Fruit fly (Drosophila melanogaster) whole organism, prepupa: ENCODE data around the gene Usp8.
A peak's percentile ranks its signal among the peaks of the same experiment; 100 is the strongest.

Source experiments
- Blimp-1 ChIP-seq: fragments of 200-800 bp; sonication (Bioruptor generic); optimal IDR thresholded peaks from 3 replicates; lab custom pipeline; 2017; ENCODE audit warnings: missing biosample characterization, missing genetic modification characterization, mild to moderate bottlenecking, moderate library complexity, missing genetic modification reagents
- CG10631 ChIP-seq: fragments of 200-800 bp; sonication (Bioruptor generic); optimal IDR thresholded peaks from 2 replicates; lab custom pipeline; 2016; ENCODE audit warnings: missing biosample characterization, missing genetic modification characterization
- CG11294 ChIP-seq: fragments of 200-800 bp; sonication (Bioruptor generic); IDR thresholded peaks from 2 replicates; pipeline ENCODE4 v1.3.6; 2022; ENCODE audit warnings: missing biosample characterization, missing genetic modification characterization
- CG11762 ChIP-seq: fragments of 200-800 bp; sonication (Bioruptor generic); optimal IDR thresholded peaks from 3 replicates; lab custom pipeline; 2016; ENCODE audit warnings: missing biosample characterization, missing genetic modification characterization; ENCODE audit not compliant: insufficient read depth
- CG11902 ChIP-seq: fragments of 200-800 bp; sonication (Bioruptor generic); optimal IDR thresholded peaks from 3 replicates; lab custom pipeline; 2016; ENCODE audit warnings: missing biosample characterization, missing genetic modification characterization
- CG15336 ChIP-seq: fragments of 200-800 bp; sonication (Bioruptor generic); IDR thresholded peaks from 2 replicates; pipeline ENCODE4 v1.3.6; 2022; ENCODE audit warnings: missing biosample characterization, missing genetic modification characterization
- CG16779 ChIP-seq: fragments of 200-800 bp; sonication (Bioruptor generic); optimal IDR thresholded peaks from 3 replicates; lab custom pipeline; 2017; ENCODE audit warnings: missing biosample characterization, mild to moderate bottlenecking, missing genetic modification characterization
- CG3032 ChIP-seq: fragments of 200-800 bp; optimal IDR thresholded peaks from 2 replicates; lab custom pipeline; 2019; ENCODE audit warnings: missing biosample characterization, mild to moderate bottlenecking, missing genetic modification characterization, moderate library complexity
- CG31627 ChIP-seq: fragments of 200-800 bp; sonication (Bioruptor generic); optimal IDR thresholded peaks from 3 replicates; lab custom pipeline; 2016; ENCODE audit warnings: missing biosample characterization, missing genetic modification characterization
- CG32006 ChIP-seq: fragments of 200-800 bp; sonication (Bioruptor generic); optimal IDR thresholded peaks from 3 replicates; lab custom pipeline; 2017; ENCODE audit warnings: missing biosample characterization, mild to moderate bottlenecking, missing genetic modification characterization
- CG34406 ChIP-seq: fragments of 200-800 bp; sonication (Bioruptor generic); optimal IDR thresholded peaks from 3 replicates; lab custom pipeline; 2016; ENCODE audit warnings: missing biosample characterization, missing genetic modification characterization
- CG3919 ChIP-seq: fragments of 200-800 bp; sonication (Bioruptor generic); optimal IDR thresholded peaks from 3 replicates; lab custom pipeline; 2016; ENCODE audit warnings: missing biosample characterization, missing genetic modification characterization
- CG4318 ChIP-seq: fragments of 200-800 bp; sonication (Bioruptor generic); optimal IDR thresholded peaks from 3 replicates; lab custom pipeline; 2017; ENCODE audit warnings: missing biosample characterization, mild to moderate bottlenecking, missing genetic modification characterization
- CG6792 ChIP-seq: fragments of 200-800 bp; sonication (Bioruptor generic); optimal IDR thresholded peaks from 3 replicates; lab custom pipeline; 2016; ENCODE audit warnings: missing biosample characterization, missing genetic modification characterization
- CG6854 ChIP-seq: fragments of 200-800 bp; sonication (Bioruptor generic); optimal IDR thresholded peaks from 2 replicates; lab custom pipeline; 2017; ENCODE audit warnings: missing biosample characterization, mild to moderate bottlenecking, missing genetic modification characterization
- CG8119 ChIP-seq: fragments of 200-800 bp; sonication (Bioruptor generic); IDR thresholded peaks from 3 replicates; pipeline ENCODE4 v1.3.6; 2022; ENCODE audit warnings: missing biosample characterization, missing genetic modification characterization
- Eip75B ChIP-seq: fragments of 200-800 bp; sonication (Bioruptor generic); optimal IDR thresholded peaks from 3 replicates; lab custom pipeline; 2016; ENCODE audit warnings: missing biosample characterization, missing genetic modification characterization
- Eip78C ChIP-seq: fragments of 200-800 bp; sonication (Bioruptor generic); peaks from one replicate; lab custom pipeline; 2016; ENCODE audit warnings: missing biosample characterization, missing genetic modification characterization
- Eip93F ChIP-seq: fragments of 200-800 bp; sonication (Bioruptor generic); optimal IDR thresholded peaks from 2 replicates; lab custom pipeline; 2016; ENCODE audit warnings: missing biosample characterization, mild to moderate bottlenecking, missing genetic modification characterization
- Ets21C ChIP-seq: fragments of 200-800 bp; sonication (Bioruptor generic); optimal IDR thresholded peaks from 3 replicates; lab custom pipeline; 2016; ENCODE audit warnings: missing biosample characterization, missing genetic modification characterization
- Ets96B ChIP-seq: fragments of 200-800 bp; optimal IDR thresholded peaks from 2 replicates; lab custom pipeline; 2019; ENCODE audit warnings: missing biosample characterization, mild to moderate bottlenecking, missing genetic modification characterization, moderate library complexity
- Gug ChIP-seq: fragments of 200-800 bp; sonication (Bioruptor generic); IDR thresholded peaks from 2 replicates; pipeline ENCODE4 v1.3.6; 2022; ENCODE audit warnings: missing biosample characterization, missing genetic modification characterization
- Hr39 ChIP-seq: fragments of 200-800 bp; sonication (Bioruptor generic); optimal IDR thresholded peaks from 2 replicates; lab custom pipeline; 2016; ENCODE audit warnings: missing biosample characterization, missing genetic modification characterization
- Lpt ChIP-seq: fragments of 200-800 bp; sonication (Bioruptor generic); optimal IDR thresholded peaks from 3 replicates; lab custom pipeline; 2016; ENCODE audit warnings: missing biosample characterization, missing genetic modification characterization
- OdsH ChIP-seq: fragments of 200-800 bp; sonication (Bioruptor generic); optimal IDR thresholded peaks from 3 replicates; lab custom pipeline; 2016; ENCODE audit warnings: missing biosample characterization, missing genetic modification characterization
- Smox ChIP-seq: fragments of 200-800 bp; sonication (Bioruptor generic); optimal IDR thresholded peaks from 3 replicates; lab custom pipeline; 2016; ENCODE audit warnings: missing biosample characterization, missing genetic modification characterization
- Sox102F ChIP-seq: fragments of 200-800 bp; sonication (Bioruptor generic); optimal IDR thresholded peaks from 2 replicates; lab custom pipeline; 2016; ENCODE audit warnings: missing biosample characterization, mild to moderate bottlenecking, missing genetic modification characterization
- Sox14 ChIP-seq: fragments of 200-800 bp; sonication (Bioruptor generic); optimal IDR thresholded peaks from 3 replicates; lab custom pipeline; 2016; ENCODE audit warnings: missing biosample characterization, missing genetic modification characterization
- Sox15 ChIP-seq: fragments of 200-800 bp; sonication (Bioruptor generic); optimal IDR thresholded peaks from 3 replicates; lab custom pipeline; 2016; ENCODE audit warnings: missing biosample characterization, missing genetic modification characterization
- achi ChIP-seq: fragments of 200-800 bp; sonication (Bioruptor generic); optimal IDR thresholded peaks from 3 replicates; lab custom pipeline; 2016; ENCODE audit warnings: missing biosample characterization, missing genetic modification characterization
- acj6 ChIP-seq: fragments of 200-800 bp; sonication (Bioruptor generic); optimal IDR thresholded peaks from 3 replicates; lab custom pipeline; 2016; ENCODE audit warnings: missing biosample characterization, missing genetic modification characterization
- dsx ChIP-seq: fragments of 200-800 bp; optimal IDR thresholded peaks from 3 replicates; lab custom pipeline; 2019; ENCODE audit warnings: missing biosample characterization, mild to moderate bottlenecking, missing genetic modification characterization, moderate library complexity; ENCODE audit not compliant: poor library complexity, severe bottlenecking
- fd59A ChIP-seq: fragments of 200-800 bp; sonication (Bioruptor generic); optimal IDR thresholded peaks from 2 replicates; lab custom pipeline; 2017; ENCODE audit warnings: missing biosample characterization, mild to moderate bottlenecking, missing genetic modification characterization, missing genetic modification reagents
- lz ChIP-seq: fragments of 200-800 bp; sonication (Bioruptor generic); optimal IDR thresholded peaks from 3 replicates; lab custom pipeline; 2016; ENCODE audit warnings: missing biosample characterization, missing genetic modification characterization
- net ChIP-seq: fragments of 200-800 bp; sonication (Bioruptor generic); optimal IDR thresholded peaks from 3 replicates; lab custom pipeline; 2016; ENCODE audit warnings: missing biosample characterization, missing genetic modification characterization
- pdm3 ChIP-seq: fragments of 200-800 bp; sonication (Bioruptor generic); optimal IDR thresholded peaks from 3 replicates; lab custom pipeline; 2016; ENCODE audit warnings: missing biosample characterization, missing genetic modification characterization
- salr ChIP-seq, 2 experiments: fragments of 200-800 bp; sonication (Bioruptor generic); optimal IDR thresholded peaks; 3 replicates each; lab custom pipeline; 2016 to 2018; ENCODE audit warnings: missing biosample characterization in 2 of 2, missing genetic modification characterization in 2 of 2, mild to moderate bottlenecking in 1 of 2
- spab ChIP-seq: fragments of 200-800 bp; sonication (Bioruptor generic); optimal IDR thresholded peaks from 2 replicates; lab custom pipeline; 2017; ENCODE audit warnings: missing biosample characterization, mild to moderate bottlenecking, missing genetic modification characterization, missing genetic modification reagents
- ss ChIP-seq, 2 experiments: fragments of 200-800 bp; sonication (Bioruptor generic); optimal IDR thresholded peaks; 2 replicates in 1 of 2; 3 replicates in 1 of 2; lab custom pipeline; 2017 to 2018; ENCODE audit warnings: mild to moderate bottlenecking in 2 of 2, missing biosample characterization in 2 of 2, missing genetic modification characterization in 2 of 2, moderate library complexity in 1 of 2

Gene Usp8

dm6 chr3R:21092829-21093228 is 41.2 kb upstream of the Usp8 start (continued):
- TF ChIP-seq fd59A = no peak
- peak; percentile 44 for TF ChIP-seq CG32006 (GFP tag; lab: Kevin White, UChicago)
- no peak for TF ChIP-seq CG10631 (GFP tag; lab: Kevin White, UChicago)
- TF ChIP-seq, all 60 proteins: peak for 6

- TF ChIP-seq Ets21C (GFP tag; lab: Kevin White, UChicago) (no peak), Blimp-1 (GFP tag; lab: Kevin White, UChicago) (peak; percentile 92)
These were observed 39.8 kb upstream of the Usp8 start for dm6 chr3R:21094292-21094691.

- TF ChIP-seq acj6 (no peak), Sox15 (GFP tag; lab: Kevin White, UChicago) (no peak), CG11902 (no peak), CG10631 (GFP tag; lab: Kevin White, UChicago) (no peak), CG15336 (GFP tag; lab: Robert Waterston, UW) (peak; percentile 39; the same call in 1 of the 2 replicates), fd59A (no peak), spab (GFP tag; lab: Kevin White, UChicago) (no peak), CG34406 (GFP tag; lab: Kevin White, UChicago) (no peak), CG6854 (GFP tag; lab: Kevin White, UChicago) (peak; percentile 29), CG16779 (no peak), CG11762 (GFP tag; lab: Kevin White, UChicago) (no peak), pdm3 (GFP tag; lab: Kevin White, UChicago) (no peak), net (GFP tag; lab: Kevin White, UChicago) (no peak), dsx (GFP tag; lab: Kevin White, UChicago) (no peak), CG11294 (GFP tag; lab: Robert Waterston, UW) (no peak), ss (GFP tag; optimal IDR thresholded peaks at IDR 0.05; lab: Kevin White, UChicago) (peak in 1 of 2 experiments; percentile 28), CG3919 (GFP tag; lab: Kevin White, UChicago) (no peak), achi (GFP tag; lab: Kevin White, UChicago) (no peak), salr (GFP tag; optimal IDR thresholded peaks at IDR 0.05; lab: Kevin White, UChicago) (no peak), CG4318 (GFP tag; lab: Kevin White, UChicago) (no peak), Eip75B (no peak), Lpt (GFP tag; lab: Kevin White, UChicago) (no peak), Blimp-1 (GFP tag; lab: Kevin White, UChicago) (peak; percentile 28), Gug (no peak), Smox (GFP tag; lab: Kevin White, UChicago) (no peak), CG32006 (GFP tag; lab: Kevin White, UChicago) (no peak), Ets21C (GFP tag; lab: Kevin White, UChicago) (no peak), Sox14 (no peak), CG31627 (GFP tag; lab: Kevin White, UChicago) (no peak), CG6792 (GFP tag; lab: Kevin White, UChicago) (no peak), Ets96B (tag; lab: Kevin White, UChicago) (no peak), CG8119 (GFP tag; lab: Robert Waterston, UW) (no peak), CG3032 (tag; lab: Kevin White, UChicago) (no peak), lz (GFP tag; lab: Kevin White, UChicago) (no peak), Hr39 (GFP tag; lab: Kevin White, UChicago) (no peak), Sox102F (GFP tag; lab: Kevin White, UChicago) (no peak), Eip78C (GFP tag; lab: Kevin White, UChicago) (peak; percentile 2), OdsH (GFP tag; lab: Kevin White, UChicago) (no peak), Eip93F (GFP tag; lab: Kevin White, UChicago) (no peak)
These were observed 37.4 kb upstream of the Usp8 start for dm6 chr3R:21096532-21097143.
